Fruit fly (Drosophila melanogaster) whole organism, embryonic: ENCODE measurements around the gene CG9021.

Experiments used
- CG12942 ChIP-seq: fragments of 200-800 bp; sonication (Bioruptor generic); optimal IDR thresholded peaks from 3 replicates; lab custom pipeline; 2016; ENCODE audit warnings: missing biosample characterization, missing genetic modification characterization
- CG8478 ChIP-seq: fragments of >200 bp; optimal IDR thresholded peaks from 2 replicates; lab custom pipeline; 2018

DNA sequence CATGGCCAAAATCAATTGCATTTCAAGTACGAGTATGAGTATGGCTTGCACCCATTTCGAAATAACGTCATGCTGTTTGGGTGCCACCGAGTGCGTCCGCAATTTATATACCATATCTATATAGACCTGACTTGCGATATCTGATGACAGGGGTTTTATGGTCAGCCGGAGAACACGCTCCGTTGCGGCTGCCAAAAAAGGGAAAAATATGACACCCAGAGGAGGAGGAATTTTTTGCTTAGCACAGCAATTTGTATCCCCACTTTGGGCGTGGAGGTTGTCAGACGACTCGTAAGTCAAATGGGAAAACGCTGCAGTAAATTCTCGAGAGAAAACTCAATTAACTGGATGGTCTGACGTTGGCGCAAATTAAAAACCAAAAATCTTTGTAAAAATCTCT, 47.7 kb downstream of the CG9021 start:
- no peak for TF ChIP-seq CG8478 (lab: Kevin White, UChicago)
- no peak for TF ChIP-seq CG12942
